Fruit fly (Drosophila melanogaster) whole organism, prepupa: Measurements from ENCODE around the gene glec.

ENCODE experiments used
- Blimp-1 ChIP-seq: fragments of 200-800 bp; sonication (Bioruptor generic); optimal IDR thresholded peaks from 3 replicates; lab custom pipeline; 2017; ENCODE audit warnings: missing biosample characterization, missing genetic modification characterization, mild to moderate bottlenecking, moderate library complexity, missing genetic modification reagents
- CG10631 ChIP-seq: fragments of 200-800 bp; sonication (Bioruptor generic); optimal IDR thresholded peaks from 2 replicates; lab custom pipeline; 2016; ENCODE audit warnings: missing biosample characterization, missing genetic modification characterization
- CG10669 ChIP-seq: fragments of 200-800 bp; sonication (Bioruptor generic); optimal IDR thresholded peaks from 3 replicates; lab custom pipeline; 2018; ENCODE audit warnings: missing biosample characterization, mild to moderate bottlenecking, missing genetic modification characterization, moderate library complexity
- CG11294 ChIP-seq: fragments of 200-800 bp; sonication (Bioruptor generic); IDR thresholded peaks from 2 replicates; pipeline ENCODE4 v1.3.6; 2022; ENCODE audit warnings: missing biosample characterization, missing genetic modification characterization
- CG11762 ChIP-seq: fragments of 200-800 bp; sonication (Bioruptor generic); optimal IDR thresholded peaks from 3 replicates; lab custom pipeline; 2016; ENCODE audit warnings: missing biosample characterization, missing genetic modification characterization; ENCODE audit not compliant: insufficient read depth
- CG11902 ChIP-seq: fragments of 200-800 bp; sonication (Bioruptor generic); optimal IDR thresholded peaks from 3 replicates; lab custom pipeline; 2016; ENCODE audit warnings: missing biosample characterization, missing genetic modification characterization
- CG15336 ChIP-seq: fragments of 200-800 bp; sonication (Bioruptor generic); IDR thresholded peaks from 2 replicates; pipeline ENCODE4 v1.3.6; 2022; ENCODE audit warnings: missing biosample characterization, missing genetic modification characterization
- CG1621 ChIP-seq: fragments of 200-800 bp; sonication (Bioruptor generic); optimal IDR thresholded peaks from 3 replicates; lab custom pipeline; 2018; ENCODE audit warnings: missing biosample characterization, mild to moderate bottlenecking, missing genetic modification characterization
- CG16779 ChIP-seq: fragments of 200-800 bp; sonication (Bioruptor generic); optimal IDR thresholded peaks from 3 replicates; lab custom pipeline; 2017; ENCODE audit warnings: missing biosample characterization, mild to moderate bottlenecking, missing genetic modification characterization
- CG3032 ChIP-seq: fragments of 200-800 bp; optimal IDR thresholded peaks from 2 replicates; lab custom pipeline; 2019; ENCODE audit warnings: missing biosample characterization, mild to moderate bottlenecking, missing genetic modification characterization, moderate library complexity
- CG31627 ChIP-seq: fragments of 200-800 bp; sonication (Bioruptor generic); optimal IDR thresholded peaks from 3 replicates; lab custom pipeline; 2016; ENCODE audit warnings: missing biosample characterization, missing genetic modification characterization
- CG34406 ChIP-seq: fragments of 200-800 bp; sonication (Bioruptor generic); optimal IDR thresholded peaks from 3 replicates; lab custom pipeline; 2016; ENCODE audit warnings: missing biosample characterization, missing genetic modification characterization
- CG3919 ChIP-seq: fragments of 200-800 bp; sonication (Bioruptor generic); optimal IDR thresholded peaks from 3 replicates; lab custom pipeline; 2016; ENCODE audit warnings: missing biosample characterization, missing genetic modification characterization
- CG6276 ChIP-seq: fragments of 200-800 bp; sonication (Bioruptor generic); optimal IDR thresholded peaks from 2 replicates; lab custom pipeline; 2017; ENCODE audit warnings: missing biosample characterization, mild to moderate bottlenecking, missing genetic modification characterization
- CG6792 ChIP-seq: fragments of 200-800 bp; sonication (Bioruptor generic); optimal IDR thresholded peaks from 3 replicates; lab custom pipeline; 2016; ENCODE audit warnings: missing biosample characterization, missing genetic modification characterization
- CG6808 ChIP-seq: fragments of 200-800 bp; sonication (Bioruptor generic); optimal IDR thresholded peaks from 3 replicates; lab custom pipeline; 2017; ENCODE audit warnings: missing biosample characterization, missing genetic modification characterization, mild to moderate bottlenecking, moderate library complexity, missing genetic modification reagents
- CG7368 ChIP-seq: fragments of 200-800 bp; sonication (Bioruptor generic); optimal IDR thresholded peaks from 3 replicates; lab custom pipeline; 2016; ENCODE audit warnings: missing biosample characterization, missing genetic modification characterization
- CG8119 ChIP-seq: fragments of 200-800 bp; sonication (Bioruptor generic); IDR thresholded peaks from 3 replicates; pipeline ENCODE4 v1.3.6; 2022; ENCODE audit warnings: missing biosample characterization, missing genetic modification characterization
- CG8319 ChIP-seq: fragments of 200-800 bp; sonication (Bioruptor generic); optimal IDR thresholded peaks from 3 replicates; lab custom pipeline; 2016; ENCODE audit warnings: missing biosample characterization, missing genetic modification characterization
- CG8632 ChIP-seq: fragments of 200-800 bp; sonication (Bioruptor generic); optimal IDR thresholded peaks from 3 replicates; lab custom pipeline; 2016; ENCODE audit warnings: missing biosample characterization, missing genetic modification characterization
- Eip75B ChIP-seq: fragments of 200-800 bp; sonication (Bioruptor generic); optimal IDR thresholded peaks from 3 replicates; lab custom pipeline; 2016; ENCODE audit warnings: missing biosample characterization, missing genetic modification characterization
- Eip78C ChIP-seq: fragments of 200-800 bp; sonication (Bioruptor generic); peaks from one replicate; lab custom pipeline; 2016; ENCODE audit warnings: missing biosample characterization, missing genetic modification characterization
- Eip93F ChIP-seq: fragments of 200-800 bp; sonication (Bioruptor generic); optimal IDR thresholded peaks from 2 replicates; lab custom pipeline; 2016; ENCODE audit warnings: missing biosample characterization, mild to moderate bottlenecking, missing genetic modification characterization
- Ets21C ChIP-seq: fragments of 200-800 bp; sonication (Bioruptor generic); optimal IDR thresholded peaks from 3 replicates; lab custom pipeline; 2016; ENCODE audit warnings: missing biosample characterization, missing genetic modification characterization
- Ets96B ChIP-seq: fragments of 200-800 bp; optimal IDR thresholded peaks from 2 replicates; lab custom pipeline; 2019; ENCODE audit warnings: missing biosample characterization, mild to moderate bottlenecking, missing genetic modification characterization, moderate library complexity
- Gug ChIP-seq: fragments of 200-800 bp; sonication (Bioruptor generic); IDR thresholded peaks from 2 replicates; pipeline ENCODE4 v1.3.6; 2022; ENCODE audit warnings: missing biosample characterization, missing genetic modification characterization
- Hr38 ChIP-seq: sonication (Bioruptor generic); optimal IDR thresholded peaks from 2 replicates; lab custom pipeline; 2016; ENCODE audit warnings: missing biosample characterization, missing genetic modification characterization
- Hr39 ChIP-seq: fragments of 200-800 bp; sonication (Bioruptor generic); optimal IDR thresholded peaks from 2 replicates; lab custom pipeline; 2016; ENCODE audit warnings: missing biosample characterization, missing genetic modification characterization
- Hr4 ChIP-seq: fragments of 200-800 bp; sonication (Bioruptor generic); optimal IDR thresholded peaks from 3 replicates; lab custom pipeline; 2016; ENCODE audit warnings: missing biosample characterization, missing genetic modification characterization
- Met ChIP-seq: fragments of 200-800 bp; sonication (Bioruptor generic); optimal IDR thresholded peaks from 3 replicates; lab custom pipeline; 2016; ENCODE audit warnings: missing biosample characterization, missing genetic modification characterization
- OdsH ChIP-seq: fragments of 200-800 bp; sonication (Bioruptor generic); optimal IDR thresholded peaks from 3 replicates; lab custom pipeline; 2016; ENCODE audit warnings: missing biosample characterization, missing genetic modification characterization
- Smox ChIP-seq: fragments of 200-800 bp; sonication (Bioruptor generic); optimal IDR thresholded peaks from 3 replicates; lab custom pipeline; 2016; ENCODE audit warnings: missing biosample characterization, missing genetic modification characterization
- Sox102F ChIP-seq: fragments of 200-800 bp; sonication (Bioruptor generic); optimal IDR thresholded peaks from 2 replicates; lab custom pipeline; 2016; ENCODE audit warnings: missing biosample characterization, mild to moderate bottlenecking, missing genetic modification characterization
- achi ChIP-seq: fragments of 200-800 bp; sonication (Bioruptor generic); optimal IDR thresholded peaks from 3 replicates; lab custom pipeline; 2016; ENCODE audit warnings: missing biosample characterization, missing genetic modification characterization
- acj6 ChIP-seq: fragments of 200-800 bp; sonication (Bioruptor generic); optimal IDR thresholded peaks from 3 replicates; lab custom pipeline; 2016; ENCODE audit warnings: missing biosample characterization, missing genetic modification characterization
- cyc ChIP-seq: fragments of 200-800 bp; sonication (Bioruptor generic); optimal IDR thresholded peaks from 3 replicates; lab custom pipeline; 2016; ENCODE audit warnings: missing biosample characterization, missing genetic modification characterization
- dac ChIP-seq: fragments of 200-800 bp; sonication (Bioruptor generic); optimal IDR thresholded peaks from 2 replicates; lab custom pipeline; 2017; ENCODE audit warnings: missing biosample characterization, mild to moderate bottlenecking, missing genetic modification characterization
- dsx ChIP-seq: fragments of 200-800 bp; optimal IDR thresholded peaks from 3 replicates; lab custom pipeline; 2019; ENCODE audit warnings: missing biosample characterization, mild to moderate bottlenecking, missing genetic modification characterization, moderate library complexity; ENCODE audit not compliant: poor library complexity, severe bottlenecking
- eg ChIP-seq: fragments of 200-800 bp; sonication (Bioruptor generic); IDR thresholded peaks from 3 replicates; pipeline ENCODE4 v1.3.6; 2022; ENCODE audit warnings: missing biosample characterization, missing genetic modification characterization
- esn ChIP-seq: fragments of 200-800 bp; sonication (Bioruptor generic); optimal IDR thresholded peaks from 2 replicates; lab custom pipeline; 2016; ENCODE audit warnings: missing biosample characterization, mild to moderate bottlenecking, missing genetic modification characterization, moderate library complexity
- fd59A ChIP-seq: fragments of 200-800 bp; sonication (Bioruptor generic); optimal IDR thresholded peaks from 2 replicates; lab custom pipeline; 2017; ENCODE audit warnings: missing biosample characterization, mild to moderate bottlenecking, missing genetic modification characterization, missing genetic modification reagents
- fd85E ChIP-seq: fragments of 200-800 bp; sonication (Bioruptor generic); optimal IDR thresholded peaks from 3 replicates; lab custom pipeline; 2016; ENCODE audit warnings: missing biosample characterization, missing genetic modification characterization
- fkh ChIP-seq: fragments of 200-800 bp; sonication (Bioruptor generic); optimal IDR thresholded peaks from 3 replicates; lab custom pipeline; 2017; ENCODE audit warnings: missing biosample characterization, mild to moderate bottlenecking, missing genetic modification characterization, moderate library complexity
- net ChIP-seq: fragments of 200-800 bp; sonication (Bioruptor generic); optimal IDR thresholded peaks from 3 replicates; lab custom pipeline; 2016; ENCODE audit warnings: missing biosample characterization, missing genetic modification characterization
- pdm3 ChIP-seq: fragments of 200-800 bp; sonication (Bioruptor generic); optimal IDR thresholded peaks from 3 replicates; lab custom pipeline; 2016; ENCODE audit warnings: missing biosample characterization, missing genetic modification characterization
- salr ChIP-seq, 2 experiments: fragments of 200-800 bp; sonication (Bioruptor generic); optimal IDR thresholded peaks; 3 replicates each; lab custom pipeline; 2016 to 2018; ENCODE audit warnings: missing biosample characterization in 2 of 2, missing genetic modification characterization in 2 of 2, mild to moderate bottlenecking in 1 of 2
- spab ChIP-seq: fragments of 200-800 bp; sonication (Bioruptor generic); optimal IDR thresholded peaks from 2 replicates; lab custom pipeline; 2017; ENCODE audit warnings: missing biosample characterization, mild to moderate bottlenecking, missing genetic modification characterization, missing genetic modification reagents
- ss ChIP-seq, 2 experiments: fragments of 200-800 bp; sonication (Bioruptor generic); optimal IDR thresholded peaks; 2 replicates in 1 of 2; 3 replicates in 1 of 2; lab custom pipeline; 2017 to 2018; ENCODE audit warnings: mild to moderate bottlenecking in 2 of 2, missing biosample characterization in 2 of 2, missing genetic modification characterization in 2 of 2, moderate library complexity in 1 of 2
- svp ChIP-seq: fragments of 200-800 bp; sonication (Bioruptor generic); peaks from one replicate; lab custom pipeline; 2016; ENCODE audit warnings: missing biosample characterization, missing genetic modification characterization
- topi ChIP-seq: fragments of 200-800 bp; sonication (Bioruptor generic); optimal IDR thresholded peaks from 3 replicates; lab custom pipeline; 2016; ENCODE audit warnings: missing biosample characterization, missing genetic modification characterization
- vri ChIP-seq: fragments of 200-800 bp; sonication (Bioruptor generic); optimal IDR thresholded peaks from 3 replicates; lab custom pipeline; 2016; ENCODE audit warnings: missing biosample characterization, mild to moderate bottlenecking, missing genetic modification characterization

Gene glec

DNA sequence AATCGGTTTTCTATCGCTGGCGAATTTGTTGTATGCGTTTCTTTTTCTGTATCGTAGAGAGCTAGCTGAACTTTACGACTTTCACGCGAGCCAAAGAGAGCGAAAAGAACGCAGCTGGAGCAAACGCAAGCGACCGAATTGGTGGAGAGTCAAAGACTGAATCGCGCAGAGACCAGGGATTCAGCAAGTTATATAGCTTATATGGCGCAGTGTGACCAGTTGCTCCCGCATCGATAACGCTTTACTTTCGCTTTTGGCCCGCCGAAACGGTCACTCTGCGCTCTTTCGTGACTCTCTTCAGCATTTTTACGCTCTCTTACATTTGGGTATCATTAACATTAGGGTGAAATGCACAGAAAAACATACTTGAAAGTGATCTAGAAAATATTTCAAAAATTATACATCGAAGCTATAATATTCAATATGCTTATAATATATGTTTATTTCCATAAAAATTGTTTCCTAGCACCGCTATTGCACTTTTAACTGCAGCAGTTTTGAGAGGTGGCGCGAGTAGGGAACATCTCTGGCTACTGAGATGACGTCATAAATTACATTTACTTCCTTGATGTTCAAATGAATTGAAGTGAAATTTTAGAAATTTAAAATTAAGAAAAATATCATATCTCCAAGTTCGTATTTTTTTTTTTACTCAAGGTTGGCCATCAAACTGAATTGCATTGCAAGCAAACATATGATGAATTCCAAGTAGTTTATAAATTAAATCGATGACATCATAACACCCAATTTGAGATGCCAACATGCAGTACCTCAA, at the start of gene glec:
Gene glec, minus strand, starts transcription at position 169 of the 775 bp plus-strand sequence.
- TF ChIP-seq eg (GFP tag; lab: Robert Waterston, UW) (peak; percentile 65), CG31627 (GFP tag; lab: Kevin White, UChicago) (peak; percentile 26), Eip78C (GFP tag; lab: Kevin White, UChicago) (peak; percentile 92), CG8632 (GFP tag; lab: Kevin White, UChicago) (no peak), CG3032 (tag; lab: Kevin White, UChicago) (no peak), CG15336 (peak; percentile 44), OdsH (GFP tag; lab: Kevin White, UChicago) (peak; percentile 71), cyc (GFP tag; lab: Kevin White, UChicago) (no peak), svp (GFP tag; lab: Kevin White, UChicago) (peak; percentile 84), Hr4 (GFP tag; lab: Kevin White, UChicago) (peak; percentile 69), CG8319 (no peak), fd59A (no peak), CG6276 (GFP tag; lab: Kevin White, UChicago) (peak; percentile 14), CG8119 (peak; percentile 64), vri (peak; percentile 71), dac (GFP tag; lab: Kevin White, UChicago) (peak; percentile 33), Ets21C (GFP tag; lab: Kevin White, UChicago) (no peak), Eip75B (GFP tag; lab: Kevin White, UChicago) (peak; percentile 43), Sox102F (GFP tag; lab: Kevin White, UChicago) (peak; percentile 82), Blimp-1 (GFP tag; lab: Kevin White, UChicago) (peak; percentile 99), Hr38 (no peak), Eip93F (GFP tag; lab: Kevin White, UChicago) (peak; percentile 59), Smox (GFP tag; lab: Kevin White, UChicago) (peak; percentile 77), CG11762 (GFP tag; lab: Kevin White, UChicago) (no peak), salr (GFP tag; optimal IDR thresholded peaks at IDR 0.05; lab: Kevin White, UChicago) (peak in 1 of 2 experiments; percentile 58), net (GFP tag; lab: Kevin White, UChicago) (peak; percentile 35), CG11294 (GFP tag; lab: Robert Waterston, UW) (no peak), CG16779 (tag; lab: Kevin White, UChicago) (peak; percentile 27), CG6808 (no peak), CG11902 (GFP tag; lab: Kevin White, UChicago) (no peak), dsx (GFP tag; lab: Kevin White, UChicago) (peak; percentile 29), Met (peak; percentile 72), ss (GFP tag; optimal IDR thresholded peaks at IDR 0.05; lab: Kevin White, UChicago) (peak in 1 of 2 experiments; percentile 25), fd85E (GFP tag; lab: Kevin White, UChicago) (peak; percentile 1), CG10631 (GFP tag; lab: Kevin White, UChicago) (peak; percentile 42), Hr39 (peak; percentile 47), acj6 (GFP tag; lab: Kevin White, UChicago) (peak; percentile 69), topi (GFP tag; lab: Kevin White, UChicago) (peak; percentile 36), Ets96B (tag; lab: Kevin White, UChicago) (no peak), esn (GFP tag; lab: Kevin White, UChicago) (peak; percentile 65), spab (GFP tag; lab: Kevin White, UChicago) (no peak), Gug (no peak), CG6792 (GFP tag; lab: Kevin White, UChicago) (peak; percentile 37), CG7368 (GFP tag; lab: Kevin White, UChicago) (no peak), CG1621 (tag; lab: Kevin White, UChicago) (peak; percentile 31), achi (GFP tag; lab: Kevin White, UChicago) (peak; percentile 72), CG3919 (GFP tag; lab: Kevin White, UChicago) (peak; percentile 44), CG10669 (GFP tag; lab: Kevin White, UChicago) (no peak), fkh (no peak), CG34406 (GFP tag; lab: Kevin White, UChicago) (peak; percentile 22), pdm3 (GFP tag; lab: Kevin White, UChicago) (peak; percentile 69)
